Fruit fly (Drosophila melanogaster) whole organism, pupa: ENCODE results near the gene TTLL3A.

ENCODE experiments used
- CG10348 ChIP-seq: fragments of 200-800 bp; sonication (Bioruptor generic); IDR thresholded peaks from 2 replicates; pipeline ENCODE4 v1.3.6; 2022; ENCODE audit warnings: missing biosample characterization, missing genetic modification characterization
- CG12605 ChIP-seq: fragments of 200-800 bp; sonication (Bioruptor generic); IDR thresholded peaks from 2 replicates; pipeline ENCODE4 v1.3.6; 2022; ENCODE audit warnings: missing biosample characterization, missing genetic modification characterization
- CG13204 ChIP-seq: fragments of 200-800 bp; sonication (Bioruptor generic); optimal IDR thresholded peaks from 2 replicates; lab custom pipeline; 2018; ENCODE audit warnings: missing biosample characterization, mild to moderate bottlenecking, missing genetic modification characterization, moderate library complexity
- CG14655 ChIP-seq: fragments of 200-800 bp; sonication (Bioruptor generic); optimal IDR thresholded peaks from 3 replicates; lab custom pipeline; 2017; ENCODE audit warnings: mild to moderate bottlenecking, missing biosample characterization, missing genetic modification reagents, missing genetic modification characterization
- CG15710 ChIP-seq: fragments of 200-800 bp; sonication (Bioruptor generic); optimal IDR thresholded peaks from 2 replicates; lab custom pipeline; 2018; ENCODE audit warnings: missing biosample characterization, mild to moderate bottlenecking, missing genetic modification characterization, moderate library complexity
- CG17806 ChIP-seq: fragments of 200-800 bp; sonication (Bioruptor generic); optimal IDR thresholded peaks from 2 replicates; lab custom pipeline; 2018; ENCODE audit warnings: missing biosample characterization, mild to moderate bottlenecking, missing genetic modification characterization, moderate library complexity
- CG32121 ChIP-seq: fragments of 200-800 bp; sonication (Bioruptor generic); IDR thresholded peaks from 2 replicates; pipeline ENCODE4 v1.3.6; 2022; ENCODE audit warnings: missing biosample characterization, missing genetic modification characterization
- CG34367 ChIP-seq: fragments of 200-800 bp; sonication (Bioruptor generic); optimal IDR thresholded peaks from 2 replicates; lab custom pipeline; 2018; ENCODE audit warnings: missing biosample characterization, mild to moderate bottlenecking, missing genetic modification characterization
- CG4496 ChIP-seq: fragments of 200-800 bp; sonication (Bioruptor generic); IDR thresholded peaks from 3 replicates; pipeline ENCODE4 v1.3.6; 2022; ENCODE audit warnings: missing biosample characterization, missing genetic modification characterization
- CG8159 ChIP-seq: fragments of 200-800 bp; sonication (Bioruptor generic); optimal IDR thresholded peaks from 3 replicates; lab custom pipeline; 2018; ENCODE audit warnings: missing biosample characterization, mild to moderate bottlenecking, missing genetic modification characterization, moderate library complexity
- CG8301 ChIP-seq: fragments of 200-800 bp; sonication (Bioruptor generic); optimal IDR thresholded peaks from 2 replicates; lab custom pipeline; 2018; ENCODE audit warnings: missing biosample characterization, mild to moderate bottlenecking, missing genetic modification characterization
- CG9948 ChIP-seq: fragments of 200-800 bp; sonication (Bioruptor generic); optimal IDR thresholded peaks from 2 replicates; lab custom pipeline; 2018; ENCODE audit warnings: missing biosample characterization, mild to moderate bottlenecking, missing genetic modification characterization, moderate library complexity
- D1 ChIP-seq: fragments of 200-800 bp; sonication (Bioruptor generic); optimal IDR thresholded peaks from 2 replicates; lab custom pipeline; 2018; ENCODE audit warnings: missing biosample characterization, mild to moderate bottlenecking, missing genetic modification characterization, moderate library complexity
- EcR ChIP-seq: fragments of 200-800 bp; sonication (Bioruptor generic); optimal IDR thresholded peaks from 3 replicates; lab custom pipeline; 2019; ENCODE audit warnings: missing biosample characterization, missing genetic modification characterization, mild to moderate bottlenecking, moderate library complexity, missing genetic modification reagents
- Ets98B ChIP-seq: fragments of 200-800 bp; sonication (Bioruptor generic); IDR thresholded peaks from 2 replicates; pipeline ENCODE4 v1.3.6; 2022; ENCODE audit warnings: missing biosample characterization, missing genetic modification characterization
- Pif1A ChIP-seq: fragments of 200-800 bp; sonication (Bioruptor generic); optimal IDR thresholded peaks from 3 replicates; lab custom pipeline; 2016; ENCODE audit warnings: missing biosample characterization, missing genetic modification characterization
- Pif1B ChIP-seq: fragments of 200-800 bp; sonication (Bioruptor generic); optimal IDR thresholded peaks from 3 replicates; lab custom pipeline; 2016; ENCODE audit warnings: missing biosample characterization, missing genetic modification characterization
- Snoo ChIP-seq: fragments of 200-800 bp; sonication (Bioruptor generic); optimal IDR thresholded peaks from 3 replicates; lab custom pipeline; 2017; ENCODE audit warnings: missing biosample characterization, mild to moderate bottlenecking, missing genetic modification characterization, inconsistent platforms
- fd96Ca ChIP-seq: fragments of 200-800 bp; sonication (Bioruptor generic); IDR thresholded peaks from 3 replicates; pipeline ENCODE4 v1.3.6; 2022; ENCODE audit warnings: missing biosample characterization, missing genetic modification characterization
- gl ChIP-seq: fragments of 200-800 bp; sonication (Bioruptor generic); optimal IDR thresholded peaks from 2 replicates; lab custom pipeline; 2018; ENCODE audit warnings: missing biosample characterization, mild to moderate bottlenecking, missing genetic modification characterization
- rn ChIP-seq: fragments of 200-800 bp; sonication (Bioruptor generic); IDR thresholded peaks from 2 replicates; pipeline ENCODE4 v1.3.6; 2022; ENCODE audit warnings: missing biosample characterization, missing genetic modification characterization

Gene TTLL3A

DNA sequence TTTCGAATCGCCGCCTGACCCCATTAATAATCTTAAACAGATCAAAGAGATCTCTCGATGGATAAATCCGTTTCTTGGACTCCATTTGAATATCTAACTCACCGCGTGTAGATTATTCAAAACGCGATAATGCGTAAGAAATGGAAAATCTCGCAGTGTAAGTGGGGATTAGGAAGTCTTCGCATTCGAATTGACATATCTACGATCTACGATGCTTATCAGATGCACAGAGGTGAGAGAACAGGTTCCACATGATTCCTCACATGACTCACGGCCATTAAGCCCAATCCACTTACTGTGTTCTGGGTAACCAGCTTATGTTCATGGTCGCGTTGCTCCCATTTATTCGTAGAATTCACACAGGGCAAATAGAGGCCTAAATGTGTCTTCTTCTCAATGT is 43.8 kb downstream of the TTLL3A start:
- TF ChIP-seq CG4496 (GFP tag; lab: Robert Waterston, UW): no peak
- no peak for TF ChIP-seq CG9948 (tag; lab: Kevin White, UChicago)
- TF ChIP-seq CG8301 (tag; lab: Kevin White, UChicago): no peak
- TF ChIP-seq CG12605 (GFP tag; lab: Robert Waterston, UW): no peak
- no peak for TF ChIP-seq D1
- no peak for TF ChIP-seq EcR (GFP tag; lab: Kevin White, UChicago)
- TF ChIP-seq Snoo (tag; lab: Kevin White, UChicago): no peak
- TF ChIP-seq Ets98B (GFP tag; lab: Robert Waterston, UW): no peak
- TF ChIP-seq gl (tag; lab: Kevin White, UChicago): no peak
- TF ChIP-seq CG15710 (tag; lab: Kevin White, UChicago): no peak
- TF ChIP-seq Pif1B (GFP tag; lab: Kevin White, UChicago): no peak
- no peak for TF ChIP-seq CG8159 (tag; lab: Kevin White, UChicago)
- TF ChIP-seq CG34367 (tag; lab: Kevin White, UChicago): no peak
- no peak for TF ChIP-seq CG13204
- TF ChIP-seq fd96Ca (GFP tag; lab: Robert Waterston, UW): no peak

DNA sequence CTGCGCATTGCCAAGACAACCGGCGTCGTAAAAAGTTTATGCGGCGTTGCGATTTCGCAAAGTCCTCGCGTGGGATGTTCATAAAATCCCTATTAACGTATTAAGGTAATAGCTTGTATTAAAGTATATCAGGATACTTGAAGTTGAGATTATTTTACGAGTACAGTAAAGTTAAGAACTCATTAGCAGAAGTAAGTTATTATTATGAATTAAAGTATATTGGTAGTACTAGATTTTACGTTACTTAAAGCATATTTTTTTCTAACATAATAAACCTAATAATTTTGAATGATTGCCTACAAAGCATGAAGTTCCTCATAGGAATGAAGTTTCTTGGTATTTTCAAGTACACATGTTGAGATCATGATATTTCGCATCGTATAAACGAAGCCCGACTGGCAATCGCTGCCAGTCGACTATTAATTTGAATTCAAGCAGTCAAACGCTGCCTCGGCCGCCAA is 46.2 kb downstream of the TTLL3A start:
- peak; percentile 44 for TF ChIP-seq Snoo (tag; lab: Kevin White, UChicago)
- TF ChIP-seq CG12605 (GFP tag; lab: Robert Waterston, UW): 0 out of 2 replicates have a peak, but pooled peaks have one; percentile 23
- no peak for TF ChIP-seq rn (GFP tag; lab: Robert Waterston, UW)
- peak; percentile 52 for TF ChIP-seq CG17806 (tag; lab: Kevin White, UChicago)
- TF ChIP-seq Pif1B (GFP tag; lab: Kevin White, UChicago): peak; percentile 39
- peak; percentile 69 for TF ChIP-seq CG9948 (tag; lab: Kevin White, UChicago)
- TF ChIP-seq CG15710 (tag; lab: Kevin White, UChicago): peak; percentile 77
- peak; percentile 30; the same call in 1 of the 3 replicates for TF ChIP-seq fd96Ca (GFP tag; lab: Robert Waterston, UW)
- no peak for TF ChIP-seq Ets98B (GFP tag; lab: Robert Waterston, UW)
- 0 out of 3 replicates have a peak, but pooled peaks have one; percentile 59 for TF ChIP-seq CG4496 (GFP tag; lab: Robert Waterston, UW)
- TF ChIP-seq CG8159 (tag; lab: Kevin White, UChicago): peak; percentile 83
- peak; percentile 81 for TF ChIP-seq CG8301 (tag; lab: Kevin White, UChicago)
- TF ChIP-seq EcR (GFP tag; lab: Kevin White, UChicago): no peak
- peak; percentile 65 for TF ChIP-seq Pif1A (GFP tag; lab: Kevin White, UChicago)
- peak; percentile 66 for TF ChIP-seq CG34367 (tag; lab: Kevin White, UChicago)
- peak; percentile 43 for TF ChIP-seq D1
- no peak for TF ChIP-seq gl (tag; lab: Kevin White, UChicago)
- TF ChIP-seq CG32121 (GFP tag; lab: Robert Waterston, UW): no peak
- peak; percentile 86 for TF ChIP-seq CG14655 (GFP tag; lab: Kevin White, UChicago)
- peak; percentile 55 for TF ChIP-seq CG13204

DNA sequence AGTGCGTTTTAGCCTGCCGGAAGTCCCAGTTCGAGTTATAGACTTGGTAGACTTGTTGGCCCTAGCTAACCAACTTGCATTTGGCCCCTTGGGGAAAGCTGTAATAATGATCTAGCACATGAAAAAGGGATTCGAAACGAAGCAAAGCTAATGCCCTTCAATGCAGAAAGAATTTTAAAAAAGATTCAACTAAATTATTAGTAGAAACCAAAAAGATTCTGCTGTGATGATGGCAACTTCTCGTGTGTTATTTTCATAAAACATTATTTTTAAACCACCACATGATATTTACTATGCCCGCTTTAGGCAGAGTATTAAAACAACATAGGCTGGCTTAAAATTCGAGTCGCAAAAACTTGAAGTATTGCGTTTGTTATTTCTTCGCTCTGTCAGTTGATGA is 47.9 kb downstream of the TTLL3A start:
- TF ChIP-seq CG12605 (GFP tag; lab: Robert Waterston, UW) (no peak), CG10348 (GFP tag; lab: Robert Waterston, UW) (no peak), fd96Ca (GFP tag; lab: Robert Waterston, UW) (no peak), Pif1B (GFP tag; lab: Kevin White, UChicago) (no peak), CG15710 (tag; lab: Kevin White, UChicago) (peak; percentile 1), Snoo (tag; lab: Kevin White, UChicago) (no peak), Pif1A (GFP tag; lab: Kevin White, UChicago) (peak; percentile 22), rn (GFP tag; lab: Robert Waterston, UW) (no peak), CG17806 (tag; lab: Kevin White, UChicago) (peak; percentile 33), CG32121 (GFP tag; lab: Robert Waterston, UW) (no peak), D1 (no peak), CG34367 (tag; lab: Kevin White, UChicago) (peak; percentile 14), EcR (GFP tag; lab: Kevin White, UChicago) (no peak), Ets98B (GFP tag; lab: Robert Waterston, UW) (no peak), gl (tag; lab: Kevin White, UChicago) (no peak), CG9948 (tag; lab: Kevin White, UChicago) (peak; percentile 25), CG8301 (tag; lab: Kevin White, UChicago) (peak; percentile 30), CG13204 (no peak), CG8159 (tag; lab: Kevin White, UChicago) (peak; percentile 4), CG14655 (GFP tag; lab: Kevin White, UChicago) (peak; percentile 59), CG4496 (GFP tag; lab: Robert Waterston, UW) (no peak)

DNA sequence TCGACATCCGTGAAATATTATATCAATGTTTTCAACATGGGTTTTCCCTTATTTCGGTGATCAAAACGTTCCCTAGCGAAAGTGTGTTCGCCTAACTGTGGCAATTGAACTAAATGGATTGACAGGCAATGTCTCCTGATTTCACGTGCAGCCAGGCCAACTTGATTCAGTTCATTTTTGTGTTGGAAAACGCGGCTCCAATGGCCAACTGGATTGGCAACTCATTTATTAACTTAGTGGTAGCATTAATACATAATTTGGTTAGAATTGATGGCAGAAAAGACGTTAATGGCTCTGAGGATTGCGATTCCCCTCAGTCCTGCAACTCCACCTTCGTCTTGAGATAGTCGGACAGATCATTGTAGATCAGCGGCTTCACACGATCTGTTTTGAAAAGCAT is 53.4 kb downstream of the TTLL3A start, which contains the start of gene CG11327:
CG11327 (minus strand) TSS at position 101 of the 400 bp plus-strand sequence.
- TF ChIP-seq CG13204 (no peak), EcR (GFP tag; lab: Kevin White, UChicago) (no peak), Pif1A (GFP tag; lab: Kevin White, UChicago) (no peak), CG10348 (GFP tag; lab: Robert Waterston, UW) (no peak)
